Fruit fly (Drosophila melanogaster): ENCODE results near the gene GMF.
A peak's percentile ranks its signal among the peaks of the same experiment; 100 is the strongest.

GMF gene

DNA sequence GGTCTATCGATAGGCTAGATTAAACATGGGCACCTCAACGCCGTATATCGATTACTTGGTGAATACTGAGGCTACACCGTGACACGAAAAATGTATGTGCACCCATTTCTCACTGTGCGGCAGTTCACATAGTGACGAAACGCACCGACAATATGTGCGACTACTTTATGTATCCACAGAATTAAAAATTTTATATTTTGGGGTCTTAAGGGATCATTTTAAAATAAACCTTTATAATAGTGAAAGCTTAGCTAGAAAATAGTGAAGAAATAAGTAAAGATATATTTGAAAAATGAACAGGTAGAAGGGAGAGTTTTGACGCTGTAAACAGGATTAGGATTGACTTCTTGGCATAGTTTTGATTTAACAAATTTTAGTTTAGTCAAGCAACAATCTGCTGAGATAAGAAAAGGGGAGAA lies 26.4 kb upstream of the GMF start, which contains the start of gene mRpL4 (continued):
- no peak for TF ChIP-seq ftz-f1 (GFP tag; optimal IDR thresholded peaks at IDR 0.05)
- TF ChIP-seq Six4 (GFP tag; optimal IDR thresholded peaks at IDR 0.05) = peak; percentile 47
- peak; percentile 48 for TF ChIP-seq Dp (GFP tag; optimal IDR thresholded peaks at IDR 0.05)
- TF ChIP-seq CG10274 (GFP tag; optimal IDR thresholded peaks at IDR 0.05) = no peak
- TF ChIP-seq Max (GFP tag; optimal IDR thresholded peaks at IDR 0.05) = no peak
- TF ChIP-seq CG9932 (GFP tag; IDR thresholded peaks at IDR 0.05) = peak; percentile 87
- TF ChIP-seq dmrt99B (tag; optimal IDR thresholded peaks at IDR 0.05) = no peak
- no peak for TF ChIP-seq Ravus (GFP tag; IDR thresholded peaks at IDR 0.05)
- peak; percentile 50 for TF ChIP-seq CG10979 (tag; optimal IDR thresholded peaks at IDR 0.05)
- TF ChIP-seq Dfd (GFP tag; optimal IDR thresholded peaks at IDR 0.05) = no peak
- TF ChIP-seq tin (GFP tag; optimal IDR thresholded peaks at IDR 0.05) = peak; percentile 85
- peak; percentile 65 for TF ChIP-seq CG15514 (GFP tag; optimal IDR thresholded peaks at IDR 0.05)
- TF ChIP-seq Drgx (GFP tag; IDR thresholded peaks at IDR 0.05) = no peak; the same call in 1 of the 2 replicates
- TF ChIP-seq eve (GFP tag; optimal IDR thresholded peaks at IDR 0.05) = peak in 1 of 2 experiments; percentile 61
- no peak for TF ChIP-seq Poxn (GFP tag; IDR thresholded peaks at IDR 0.05)
- TF ChIP-seq CG1233 (GFP tag; optimal IDR thresholded peaks at IDR 0.05) = peak; percentile 44
- TF ChIP-seq Deaf1 (tag; optimal IDR thresholded peaks at IDR 0.05) = no peak
- peak; percentile 47 for TF ChIP-seq psq (GFP tag; optimal IDR thresholded peaks at IDR 0.05)
- no peak for TF ChIP-seq CG15479 (GFP tag; optimal IDR thresholded peaks at IDR 0.05)
- no peak for TF ChIP-seq Spps (tag; optimal IDR thresholded peaks at IDR 0.05)
- TF ChIP-seq slp2 (GFP tag; optimal IDR thresholded peaks at IDR 0.05) = peak; percentile 72
- peak; percentile 64 for TF ChIP-seq CG14441 (GFP tag; IDR thresholded peaks at IDR 0.05)
- TF ChIP-seq fru (optimal IDR thresholded peaks at IDR 0.05) = no peak
- TF ChIP-seq CG9215 (GFP tag; IDR thresholded peaks at IDR 0.05) = peak; percentile 51
- TF ChIP-seq Hr39 (optimal IDR thresholded peaks at IDR 0.05) = no peak
- no peak for TF ChIP-seq CG5180 (GFP tag; optimal IDR thresholded peaks at IDR 0.05)
- no peak for TF ChIP-seq CG4404 (GFP tag; IDR thresholded peaks at IDR 0.05)
- no peak for TF ChIP-seq dan (GFP tag; IDR thresholded peaks at IDR 0.05)
- TF ChIP-seq CG5953 (GFP tag; IDR thresholded peaks at IDR 0.05) = peak; percentile 51; the same call in 1 of the 2 replicates
- no peak for TF ChIP-seq usp (GFP tag; optimal IDR thresholded peaks at IDR 0.05)
- TF ChIP-seq pb (GFP tag; optimal IDR thresholded peaks at IDR 0.05) = peak; percentile 52
- peak; percentile 78 for TF ChIP-seq CG12942 (GFP tag; optimal IDR thresholded peaks at IDR 0.05)
- TF ChIP-seq CG34224 (GFP tag; IDR thresholded peaks at IDR 0.05; ENCODE audit: partially characterized antibody) = peak; percentile 99
- TF ChIP-seq Dip2 (GFP tag; IDR thresholded peaks at IDR 0.05) = no peak
- TF ChIP-seq lola (GFP tag; optimal IDR thresholded peaks at IDR 0.05) = peak in 1 of 3 experiments; percentile 47
- peak; percentile 42; the same call in 1 of the 2 replicates for TF ChIP-seq Atf6 (GFP tag; IDR thresholded peaks at IDR 0.05)
- TF ChIP-seq Nf-YC (tag; optimal IDR thresholded peaks at IDR 0.05) = no peak
- no peak for TF ChIP-seq CG31388 (GFP tag; optimal IDR thresholded peaks at IDR 0.05)
- 0 out of 2 replicates have a peak, but pooled peaks have one; percentile 50 for TF ChIP-seq CG10366 (GFP tag; IDR thresholded peaks at IDR 0.05)
- TF ChIP-seq CG18619 (GFP tag; optimal IDR thresholded peaks at IDR 0.05) = no peak
- peak; percentile 65; the same call in 2 of the 3 replicates for TF ChIP-seq H15 (GFP tag; IDR thresholded peaks at IDR 0.05)
- peak; percentile 65; the same call in 1 of the 3 replicates for TF ChIP-seq ken (GFP tag; IDR thresholded peaks at IDR 0.05)
- TF ChIP-seq Fer2 (tag; optimal IDR thresholded peaks at IDR 0.05) = peak; percentile 13
- peak; percentile 2 for TF ChIP-seq CG12236 (GFP tag; optimal IDR thresholded peaks at IDR 0.05)
- peak; percentile 99 for TF ChIP-seq hbn (GFP tag; IDR thresholded peaks at IDR 0.05; ENCODE audit: partially characterized antibody)
- TF ChIP-seq fd64A (GFP tag; optimal IDR thresholded peaks at IDR 0.05) = no peak
- peak; percentile 70 for TF ChIP-seq E2f1 (GFP tag; IDR thresholded peaks at IDR 0.05)
- peak; percentile 91 for TF ChIP-seq CG2129 (GFP tag; IDR thresholded peaks at IDR 0.05; ENCODE audit: partially characterized antibody)
- TF ChIP-seq Hey (tag; optimal IDR thresholded peaks at IDR 0.05) = no peak
- TF ChIP-seq slou (GFP tag; optimal IDR thresholded peaks at IDR 0.05) = peak; percentile 60
- TF ChIP-seq al (GFP tag; IDR thresholded peaks at IDR 0.05) = no peak; the same call in 1 of the 2 replicates
- TF ChIP-seq Antp (GFP tag; optimal IDR thresholded peaks at IDR 0.05) = peak; percentile 88

Measured in whole organism, embryonic.